Fruit fly (Drosophila melanogaster) whole organism, embryonic: ENCODE results near the gene CG43248.

Source experiments
- Antp ChIP-seq: fragments of 200-800 bp; sonication (Bioruptor generic); optimal IDR thresholded peaks from 3 replicates; lab custom pipeline; 2016; ENCODE audit warnings: missing biosample characterization, missing genetic modification characterization
- Bteb2 ChIP-seq: fragments of 200-800 bp; sonication (Bioruptor generic); optimal IDR thresholded peaks from 2 replicates; lab custom pipeline; 2016; ENCODE audit warnings: missing biosample characterization, missing genetic modification characterization
- CG10959 ChIP-seq: fragments of 200-800 bp; sonication (Bioruptor generic); IDR thresholded peaks from 2 replicates; pipeline ENCODE4 v1.3.6; 2022; ENCODE audit warnings: missing biosample characterization, missing genetic modification characterization
- CG1233 ChIP-seq: fragments of 200-800 bp; sonication (Bioruptor generic); optimal IDR thresholded peaks from 4 replicates; lab custom pipeline; 2018; ENCODE audit warnings: missing biosample characterization, mild to moderate bottlenecking, missing genetic modification characterization
- CG18262 ChIP-seq: fragments of 200-800 bp; optimal IDR thresholded peaks from 3 replicates; lab custom pipeline; 2019; ENCODE audit warnings: missing biosample characterization, mild to moderate bottlenecking, missing genetic modification characterization, moderate library complexity
- CG32772 ChIP-seq: fragments of 200-800 bp; sonication (Bioruptor generic); IDR thresholded peaks from 2 replicates; pipeline ENCODE4 v1.3.6; 2022; ENCODE audit warnings: missing biosample characterization, missing genetic modification characterization
- CG8089 ChIP-seq: fragments of 200-800 bp; sonication (Bioruptor generic); optimal IDR thresholded peaks from 3 replicates; lab custom pipeline; 2016; ENCODE audit warnings: missing biosample characterization, missing genetic modification characterization
- CG9876 ChIP-seq: fragments of 200-800 bp; sonication (Bioruptor generic); optimal IDR thresholded peaks from 2 replicates; lab custom pipeline; 2016; ENCODE audit warnings: missing biosample characterization, missing genetic modification characterization
- Hey ChIP-seq: fragments of 200-800 bp; sonication (Bioruptor generic); optimal IDR thresholded peaks from 3 replicates; lab custom pipeline; 2018; ENCODE audit warnings: missing biosample characterization, mild to moderate bottlenecking, missing genetic modification characterization
- Nf-YC ChIP-seq: fragments of 200-800 bp; optimal IDR thresholded peaks from 3 replicates; lab custom pipeline; 2019; ENCODE audit warnings: missing biosample characterization, mild to moderate bottlenecking, missing genetic modification characterization, moderate library complexity
- al ChIP-seq: fragments of 200-800 bp; sonication (Bioruptor generic); IDR thresholded peaks from 2 replicates; pipeline ENCODE4 v1.3.6; 2022; ENCODE audit warnings: missing biosample characterization, missing genetic modification characterization
- esg ChIP-seq: fragments of 200-800 bp; sonication (Bioruptor generic); conservative IDR thresholded peaks from 2 replicates; pipeline ENCODE4 v1.3.6; 2022; ENCODE audit warnings: missing biosample characterization, missing genetic modification characterization
- ind ChIP-seq: fragments of 200-800 bp; sonication (Bioruptor generic); optimal IDR thresholded peaks from 3 replicates; lab custom pipeline; 2016; ENCODE audit warnings: missing biosample characterization, missing genetic modification characterization

- no peak for TF ChIP-seq Antp (GFP tag; lab: Kevin White, UChicago)
- no peak for TF ChIP-seq ind (GFP tag; lab: Kevin White, UChicago)
- TF ChIP-seq CG18262 (tag; lab: Kevin White, UChicago) = no peak
- TF ChIP-seq Bteb2 (GFP tag; lab: Kevin White, UChicago) = no peak
- TF ChIP-seq CG9876 (GFP tag; lab: Kevin White, UChicago) = no peak
- TF ChIP-seq esg (GFP tag; lab: Robert Waterston, UW) = no peak
- TF ChIP-seq CG32772 (GFP tag; lab: Robert Waterston, UW) = no peak
- no peak for TF ChIP-seq CG10959 (GFP tag; lab: Robert Waterston, UW)
- no peak for TF ChIP-seq Hey (tag; lab: Kevin White, UChicago)
- TF ChIP-seq CG1233 (GFP tag; lab: Kevin White, UChicago) = no peak
- no peak for TF ChIP-seq CG8089 (GFP tag; lab: Kevin White, UChicago)
- TF ChIP-seq al = no peak
- TF ChIP-seq Nf-YC = no peak
Observed at dm6 chr3L:15535228-15535598, 3.9 kb upstream of the CG43248 start, which contains the start of gene CrebA.
